Worm (Caenorhabditis elegans): ENCODE measurements around the gene sru-40.

- no peak for TF ChIP-seq aha-1 (tag; optimal IDR thresholded peaks at IDR 0.05)
- no peak for TF ChIP-seq zag-1 (tag; optimal IDR thresholded peaks at IDR 0.05)
- TF ChIP-seq snpc-4 (tag; optimal IDR thresholded peaks at IDR 0.05): no peak
Measured at ce11 chrV:9811154-9811553, 22.6 kb downstream of the sru-40 start, which contains the start of gene sru-29.
